Worm (Caenorhabditis elegans): ENCODE results near the gene nlp-21.
A peak's percentile ranks its signal among the peaks of the same experiment; 100 is the strongest.

nlp-21 gene

ce11 chrIII:11397499-11397898 is 4.4 kb upstream of the nlp-21 start, which contains the start of gene Y47D3B.3:
TSS of gene Y47D3B.3 (plus strand) at chrIII:11397799.
- TF ChIP-seq tab-1 (GFP tag; IDR thresholded peaks at IDR 0.05) (no peak), T22C8.4 (GFP tag; IDR thresholded peaks at IDR 0.05) (no peak), klf-2 (GFP tag; conservative IDR thresholded peaks at IDR 0.05) (no peak), flt-1 (GFP tag; IDR thresholded peaks at IDR 0.05) (no peak), ztf-29 (GFP tag; IDR thresholded peaks at IDR 0.05) (no peak), ref-1 (GFP tag; conservative IDR thresholded peaks at IDR 0.05) (no peak), med-1 (GFP tag; optimal IDR thresholded peaks at IDR 0.05; ENCODE audit: insufficient read depth) (no peak), cog-1 (tag; optimal IDR thresholded peaks at IDR 0.05) (no peak), ztf-23 (GFP tag; IDR thresholded peaks at IDR 0.05) (no peak)

ce11 chrIII:11392740-11393139 is 322 bp downstream of the nlp-21 start:
- TF ChIP-seq ztf-29 (GFP tag; IDR thresholded peaks at IDR 0.05) (peak; percentile 11; the same call in 1 of the 2 replicates), ztf-23 (GFP tag; IDR thresholded peaks at IDR 0.05) (no peak)

ce11 chrIII:11391601-11392520 is 1.2 kb downstream of the nlp-21 start:
- TF ChIP-seq ref-1 (GFP tag; conservative IDR thresholded peaks at IDR 0.05) (no peak), tab-1 (GFP tag; IDR thresholded peaks at IDR 0.05) (no peak), T22C8.4 (GFP tag; IDR thresholded peaks at IDR 0.05) (no peak), ztf-23 (GFP tag; IDR thresholded peaks at IDR 0.05) (no peak), ztf-29 (GFP tag; IDR thresholded peaks at IDR 0.05) (no peak), klf-2 (GFP tag; conservative IDR thresholded peaks at IDR 0.05) (no peak), flt-1 (GFP tag; IDR thresholded peaks at IDR 0.05) (no peak), cog-1 (tag; optimal IDR thresholded peaks at IDR 0.05) (no peak), med-1 (GFP tag; optimal IDR thresholded peaks at IDR 0.05; ENCODE audit: insufficient read depth) (no peak)

ce11 chrIII:11390832-11391231 is 2.2 kb downstream of the nlp-21 start:
- TF ChIP-seq tab-1 (GFP tag; IDR thresholded peaks at IDR 0.05) (no peak), cog-1 (tag; optimal IDR thresholded peaks at IDR 0.05) (no peak), ztf-23 (GFP tag; IDR thresholded peaks at IDR 0.05) (no peak), ztf-29 (GFP tag; IDR thresholded peaks at IDR 0.05) (no peak), T22C8.4 (GFP tag; IDR thresholded peaks at IDR 0.05) (no peak), ref-1 (GFP tag; conservative IDR thresholded peaks at IDR 0.05) (no peak), med-1 (GFP tag; optimal IDR thresholded peaks at IDR 0.05; ENCODE audit: insufficient read depth) (no peak), flt-1 (GFP tag; IDR thresholded peaks at IDR 0.05) (no peak), klf-2 (GFP tag; conservative IDR thresholded peaks at IDR 0.05) (no peak)

- no peak for TF ChIP-seq ztf-23 (GFP tag; IDR thresholded peaks at IDR 0.05)
- no peak for TF ChIP-seq cog-1 (tag; optimal IDR thresholded peaks at IDR 0.05)
- TF ChIP-seq klf-2 (GFP tag; conservative IDR thresholded peaks at IDR 0.05), result no peak
- no peak for TF ChIP-seq tab-1 (GFP tag; IDR thresholded peaks at IDR 0.05)
These were observed 3.7 kb downstream of the nlp-21 start for ce11 chrIII:11389384-11389783.

ce11 chrIII:11381922-11382321 is 11.1 kb downstream of the nlp-21 start, which contains the start of gene subs-4:
TSS of gene subs-4 (plus strand) at chrIII:11382222.
- TF ChIP-seq tab-1 (GFP tag; IDR thresholded peaks at IDR 0.05) (no peak), ref-1 (GFP tag; conservative IDR thresholded peaks at IDR 0.05) (no peak), T22C8.4 (GFP tag; IDR thresholded peaks at IDR 0.05) (no peak), ztf-23 (GFP tag; IDR thresholded peaks at IDR 0.05) (no peak), cog-1 (tag; optimal IDR thresholded peaks at IDR 0.05) (no peak), flt-1 (GFP tag; IDR thresholded peaks at IDR 0.05) (no peak), klf-2 (GFP tag; conservative IDR thresholded peaks at IDR 0.05) (no peak), med-1 (GFP tag; optimal IDR thresholded peaks at IDR 0.05; ENCODE audit: insufficient read depth) (no peak), ztf-29 (GFP tag; IDR thresholded peaks at IDR 0.05) (no peak)

ce11 chrIII:11380555-11380954 is 12.5 kb downstream of the nlp-21 start:
- TF ChIP-seq klf-2 (GFP tag; conservative IDR thresholded peaks at IDR 0.05) (no peak), ztf-23 (GFP tag; IDR thresholded peaks at IDR 0.05) (no peak), T22C8.4 (GFP tag; IDR thresholded peaks at IDR 0.05) (no peak), flt-1 (GFP tag; IDR thresholded peaks at IDR 0.05) (no peak), cog-1 (tag; optimal IDR thresholded peaks at IDR 0.05) (no peak), tab-1 (GFP tag; IDR thresholded peaks at IDR 0.05) (no peak), med-1 (GFP tag; optimal IDR thresholded peaks at IDR 0.05; ENCODE audit: insufficient read depth) (no peak)

- TF ChIP-seq flt-1 (GFP tag; IDR thresholded peaks at IDR 0.05), result no peak
- no peak for TF ChIP-seq klf-2 (GFP tag; conservative IDR thresholded peaks at IDR 0.05)
- TF ChIP-seq med-1 (GFP tag; optimal IDR thresholded peaks at IDR 0.05; ENCODE audit: insufficient read depth), result no peak
- TF ChIP-seq ztf-29 (GFP tag; IDR thresholded peaks at IDR 0.05), result no peak
- no peak for TF ChIP-seq cog-1 (tag; optimal IDR thresholded peaks at IDR 0.05)
- no peak for TF ChIP-seq ref-1 (GFP tag; conservative IDR thresholded peaks at IDR 0.05)
- no peak for TF ChIP-seq tab-1 (GFP tag; IDR thresholded peaks at IDR 0.05)
- no peak for TF ChIP-seq ztf-23 (GFP tag; IDR thresholded peaks at IDR 0.05)
- no peak for TF ChIP-seq T22C8.4 (GFP tag; IDR thresholded peaks at IDR 0.05)
These were observed 14.2 kb downstream of the nlp-21 start for ce11 chrIII:11378910-11379309.

- TF ChIP-seq med-1 (GFP tag; optimal IDR thresholded peaks at IDR 0.05; ENCODE audit: insufficient read depth) (no peak), ztf-29 (GFP tag; IDR thresholded peaks at IDR 0.05) (no peak), ztf-23 (GFP tag; IDR thresholded peaks at IDR 0.05) (no peak), flt-1 (GFP tag; IDR thresholded peaks at IDR 0.05) (no peak), ref-1 (GFP tag; conservative IDR thresholded peaks at IDR 0.05) (no peak), T22C8.4 (GFP tag; IDR thresholded peaks at IDR 0.05) (no peak), cog-1 (tag; optimal IDR thresholded peaks at IDR 0.05) (no peak)
These were observed 14.6 kb downstream of the nlp-21 start for ce11 chrIII:11378450-11378849.

- TF ChIP-seq cog-1 (tag; optimal IDR thresholded peaks at IDR 0.05) (no peak), klf-2 (GFP tag; conservative IDR thresholded peaks at IDR 0.05) (no peak), flt-1 (GFP tag; IDR thresholded peaks at IDR 0.05) (no peak), tab-1 (GFP tag; IDR thresholded peaks at IDR 0.05) (no peak), ztf-29 (GFP tag; IDR thresholded peaks at IDR 0.05) (no peak), ztf-23 (GFP tag; IDR thresholded peaks at IDR 0.05) (no peak), ref-1 (GFP tag; conservative IDR thresholded peaks at IDR 0.05) (no peak), T22C8.4 (GFP tag; IDR thresholded peaks at IDR 0.05) (no peak), med-1 (GFP tag; optimal IDR thresholded peaks at IDR 0.05; ENCODE audit: insufficient read depth) (no peak)
These were observed 15.2 kb downstream of the nlp-21 start, which contains the start of gene dpy-18 for ce11 chrIII:11377880-11378279. TSS of gene dpy-18 (minus strand) at chrIII:11377980.
